Worm (Caenorhabditis elegans) whole organism, L3 larva: Measurements from ENCODE around the gene lips-5.

Experiments
- R02D3.7 ChIP-seq: fragments of 150-350 bp; optimal IDR thresholded peaks from 2 replicates; lab custom pipeline; 2014; ENCODE audit warnings: missing biosample characterization, missing genetic modification characterization
- ZK546.5 ChIP-seq: sonication (generic microtip); optimal IDR thresholded peaks from 2 replicates; lab custom pipeline; 2017; ENCODE audit warnings: missing biosample characterization, missing genetic modification characterization
- aly-2 ChIP-seq: fragments of 150-350 bp; optimal IDR thresholded peaks from 2 replicates; lab custom pipeline; 2014; ENCODE audit warnings: missing biosample characterization, missing genetic modification characterization
- ama-1 ChIP-seq: fragments of 150-350 bp; optimal IDR thresholded peaks from 2 replicates; lab custom pipeline; 2018
- ceh-16 ChIP-seq: sonication (generic microtip); optimal IDR thresholded peaks from 2 replicates; lab custom pipeline; 2017; ENCODE audit warnings: missing biosample characterization, missing genetic modification characterization
- ceh-28 ChIP-seq: fragments of 150-350 bp; optimal IDR thresholded peaks from 2 replicates; lab custom pipeline; 2014; ENCODE audit warnings: missing biosample characterization, missing genetic modification reagents, missing genetic modification characterization
- ceh-9 ChIP-seq: sonication (generic microtip); optimal IDR thresholded peaks from 2 replicates; lab custom pipeline; 2018; ENCODE audit warnings: missing biosample characterization, missing genetic modification characterization
- daf-12 ChIP-seq: fragments of 150-350 bp; optimal IDR thresholded peaks from 2 replicates; lab custom pipeline; 2014; ENCODE audit warnings: missing biosample characterization, missing genetic modification reagents, missing genetic modification characterization
- egl-27 ChIP-seq: sonication (generic microtip); optimal IDR thresholded peaks from 4 replicates; lab custom pipeline; 2017; ENCODE audit warnings: missing biosample characterization, missing genetic modification reagents, missing genetic modification characterization
- elt-1 ChIP-seq: fragments of 150-350 bp; optimal IDR thresholded peaks from 2 replicates; lab custom pipeline; 2014; ENCODE audit warnings: missing biosample characterization, missing genetic modification characterization
- elt-2 ChIP-seq: sonication (generic microtip); optimal IDR thresholded peaks from 2 replicates; lab custom pipeline; 2016; ENCODE audit warnings: missing genetic modification reagents, mild to moderate bottlenecking, missing genetic modification characterization, missing compliant biosample characterization
- elt-3 ChIP-seq, 3 experiments: fragments of 150-350 bp in 1 of 3; sonication (generic microtip) in 2 of 3; optimal IDR thresholded peaks; 2 replicates in 2 of 3; 4 replicates in 1 of 3; lab custom pipeline; 2014 to 2017; ENCODE audit warnings: missing biosample characterization in 3 of 3, missing genetic modification characterization in 3 of 3
- eor-1 ChIP-seq, 2 experiments: fragments of 150-350 bp; optimal IDR thresholded peaks; 2 replicates each; lab custom pipeline; 2014 to 2018; ENCODE audit warnings: missing biosample characterization in 2 of 2, missing genetic modification characterization in 2 of 2
- fkh-2 ChIP-seq: fragments of 150-350 bp; optimal IDR thresholded peaks from 2 replicates; lab custom pipeline; 2014; ENCODE audit warnings: missing biosample characterization, missing genetic modification reagents, missing genetic modification characterization
- fos-1 ChIP-seq: fragments of 150-350 bp; optimal IDR thresholded peaks from 2 replicates; lab custom pipeline; 2014; ENCODE audit warnings: missing biosample characterization, missing genetic modification characterization
- hmg-11 ChIP-seq: sonication (generic microtip); optimal IDR thresholded peaks from 2 replicates; lab custom pipeline; 2016; ENCODE audit warnings: missing genetic modification characterization, missing compliant biosample characterization
- jun-1 ChIP-seq: fragments of 150-350 bp; optimal IDR thresholded peaks from 2 replicates; lab custom pipeline; 2014; ENCODE audit warnings: missing biosample characterization, missing genetic modification reagents, missing genetic modification characterization
- lin-15B ChIP-seq: fragments of 150-350 bp; optimal IDR thresholded peaks from 2 replicates; lab custom pipeline; 2014; ENCODE audit warnings: missing biosample characterization, missing genetic modification characterization
- lin-39 ChIP-seq: fragments of 150-350 bp; optimal IDR thresholded peaks from 2 replicates; lab custom pipeline; 2018; ENCODE audit warnings: missing biosample characterization, missing genetic modification reagents, missing genetic modification characterization
- lsy-12 ChIP-seq: sonication (generic microtip); optimal IDR thresholded peaks from 2 replicates; lab custom pipeline; 2016; ENCODE audit warnings: mild to moderate bottlenecking, missing genetic modification characterization, missing compliant biosample characterization
- mdl-1 ChIP-seq: fragments of 150-350 bp; optimal IDR thresholded peaks from 2 replicates; lab custom pipeline; 2014; ENCODE audit warnings: missing biosample characterization, missing genetic modification characterization
- mml-1 ChIP-seq: fragments of 150-350 bp; sonication (generic microtip); optimal IDR thresholded peaks from 3 replicates; lab custom pipeline; 2014; ENCODE audit warnings: missing biosample characterization, missing genetic modification characterization
- nfya-1 ChIP-seq: sonication (generic microtip); optimal IDR thresholded peaks from 2 replicates; lab custom pipeline; 2017; ENCODE audit warnings: missing genetic modification characterization, mild to moderate bottlenecking, missing compliant biosample characterization, antibody characterized with exemption, moderate library complexity; ENCODE audit not compliant: insufficient read depth
- nhr-11 ChIP-seq: fragments of 150-350 bp; optimal IDR thresholded peaks from 2 replicates; lab custom pipeline; 2014; ENCODE audit warnings: missing biosample characterization, missing genetic modification characterization
- nhr-12 ChIP-seq: fragments of 150-350 bp; optimal IDR thresholded peaks from 2 replicates; lab custom pipeline; 2014; ENCODE audit warnings: missing biosample characterization, missing genetic modification characterization
- nhr-23 ChIP-seq: fragments of 150-350 bp; optimal IDR thresholded peaks from 2 replicates; lab custom pipeline; 2014; ENCODE audit warnings: missing biosample characterization, missing genetic modification reagents, missing genetic modification characterization
- nhr-25 ChIP-seq: sonication (generic microtip); optimal IDR thresholded peaks from 2 replicates; lab custom pipeline; 2017; ENCODE audit warnings: missing biosample characterization, missing genetic modification characterization
- nhr-28 ChIP-seq: fragments of 150-350 bp; optimal IDR thresholded peaks from 2 replicates; lab custom pipeline; 2014; ENCODE audit warnings: missing biosample characterization, missing genetic modification characterization
- nhr-67 ChIP-seq: fragments of 150-350 bp; optimal IDR thresholded peaks from 2 replicates; lab custom pipeline; 2014; ENCODE audit warnings: missing biosample characterization, missing genetic modification characterization
- nhr-76 ChIP-seq: fragments of 150-350 bp; sonication (generic microtip); optimal IDR thresholded peaks from 5 replicates; lab custom pipeline; 2014; ENCODE audit warnings: missing biosample characterization, missing genetic modification characterization
- nhr-77 ChIP-seq: fragments of 150-350 bp; optimal IDR thresholded peaks from 2 replicates; lab custom pipeline; 2014; ENCODE audit warnings: missing biosample characterization, missing genetic modification characterization
- pha-4 ChIP-seq: fragments of 150-350 bp; optimal IDR thresholded peaks from 2 replicates; lab custom pipeline; 2014; ENCODE audit warnings: missing biosample characterization, missing genetic modification reagents, missing genetic modification characterization
- pqm-1 ChIP-seq: fragments of 150-350 bp; optimal IDR thresholded peaks from 2 replicates; lab custom pipeline; 2017; ENCODE audit warnings: missing biosample characterization, missing genetic modification characterization, inconsistent platforms
- skn-1 ChIP-seq: fragments of 150-350 bp; optimal IDR thresholded peaks from 2 replicates; lab custom pipeline; 2014; ENCODE audit warnings: missing biosample characterization, missing genetic modification characterization
- snpc-4 ChIP-seq: fragments of 150-350 bp; optimal IDR thresholded peaks from 2 replicates; lab custom pipeline; 2014; ENCODE audit warnings: missing biosample characterization, missing genetic modification characterization
- tbx-2 ChIP-seq: sonication (generic microtip); optimal IDR thresholded peaks from 2 replicates; lab custom pipeline; 2016; ENCODE audit warnings: mild to moderate bottlenecking, missing genetic modification characterization, missing compliant biosample characterization
- unc-39 ChIP-seq: sonication (generic microtip); optimal IDR thresholded peaks from 4 replicates; lab custom pipeline; 2017; ENCODE audit warnings: missing biosample characterization, missing genetic modification characterization
- zag-1 ChIP-seq: fragments of 150-350 bp; optimal IDR thresholded peaks from 2 replicates; lab custom pipeline; 2014; ENCODE audit warnings: missing biosample characterization, missing genetic modification characterization
- ztf-4 ChIP-seq: fragments of 150-350 bp; optimal IDR thresholded peaks from 2 replicates; lab custom pipeline; 2014; ENCODE audit warnings: missing biosample characterization, missing genetic modification characterization

lips-5 gene

ce11 chrIV:11821591-11822361, 48.2 kb upstream of the lips-5 start, which contains the start of the genes par-5 and M117.3 (continued):
- TF ChIP-seq hmg-11 (tag; lab: Kevin White, UChicago) (peak; percentile 58), pha-4 (tag; lab: Kevin White, UChicago) (peak; percentile 61), ama-1 (lab: Kevin White, UChicago) (peak; percentile 20), aly-2 (no peak)

ce11 chrIV:11820067-11820913, 46.7 kb upstream of the lips-5 start:
- TF ChIP-seq ama-1 (lab: Kevin White, UChicago), result peak; percentile 88
- peak; percentile 25 for TF ChIP-seq nhr-25 (tag; lab: Kevin White, UChicago)
- peak; percentile 28 for TF ChIP-seq nhr-11 (tag; lab: Kevin White, UChicago)
- TF ChIP-seq elt-2 (tag; lab: Kevin White, UChicago), result peak; percentile 0
- TF ChIP-seq nhr-76 (tag; lab: Kevin White, UChicago), result no peak

ce11 chrIV:11813901-11814300, 40.4 kb upstream of the lips-5 start, which contains the start of gene M117.1:
Gene M117.1, plus strand, starts transcription at chrIV:11814247.
- TF ChIP-seq nfya-1 (tag; lab: Kevin White, UChicago) (no peak), nhr-77 (no peak), snpc-4 (tag; lab: Kevin White, UChicago) (no peak), hmg-11 (tag; lab: Kevin White, UChicago) (no peak), zag-1 (tag; lab: Kevin White, UChicago) (no peak), nhr-67 (no peak), tbx-2 (no peak), unc-39 (tag; lab: Kevin White, UChicago) (no peak), ceh-16 (tag; lab: Kevin White, UChicago) (no peak), ama-1 (lab: Kevin White, UChicago) (no peak), nhr-28 (no peak)

ce11 chrIV:11812017-11812416, 38.5 kb upstream of the lips-5 start:
- TF ChIP-seq elt-3 (tag; optimal IDR thresholded peaks at IDR 0.05; lab: Kevin White, UChicago) (no peak), jun-1 (tag; lab: Kevin White, UChicago) (no peak), nhr-23 (tag; lab: Kevin White, UChicago) (peak; percentile 41)
- TF ChIP-seq, all 47 proteins: peak for 1

ce11 chrIV:11809708-11810114, 36.2 kb upstream of the lips-5 start:
- TF ChIP-seq R02D3.7, result peak; percentile 51
- TF ChIP-seq lsy-12 (tag; lab: Kevin White, UChicago), result peak; percentile 42
- TF ChIP-seq eor-1 (tag; optimal IDR thresholded peaks at IDR 0.05; lab: Kevin White, UChicago), result no peak
- no peak for TF ChIP-seq elt-3 (tag; optimal IDR thresholded peaks at IDR 0.05; lab: Kevin White, UChicago)
- peak; percentile 13 for TF ChIP-seq ceh-28 (tag; lab: Kevin White, UChicago)
- TF ChIP-seq daf-12 (tag; lab: Kevin White, UChicago), result no peak
- TF ChIP-seq nhr-28, result no peak
- TF ChIP-seq lin-39 (tag; lab: Kevin White, UChicago), result peak; percentile 78
- TF ChIP-seq nfya-1 (tag; lab: Kevin White, UChicago), result peak; percentile 89
- TF ChIP-seq aly-2, result no peak
- TF ChIP-seq mdl-1 (tag; lab: Kevin White, UChicago), result no peak
- TF ChIP-seq ceh-9 (tag; lab: Kevin White, UChicago), result no peak
- no peak for TF ChIP-seq egl-27 (tag; lab: Kevin White, UChicago)
- peak; percentile 5 for TF ChIP-seq elt-1 (tag; lab: Kevin White, UChicago)
- TF ChIP-seq tbx-2, result peak; percentile 14
- TF ChIP-seq nhr-11 (tag; lab: Kevin White, UChicago), result peak; percentile 41
- TF ChIP-seq nhr-12 (tag; lab: Kevin White, UChicago), result no peak
- TF ChIP-seq ZK546.5, result no peak
- TF ChIP-seq ztf-4 (tag; lab: Kevin White, UChicago), result no peak
- peak; percentile 95 for TF ChIP-seq hmg-11 (tag; lab: Kevin White, UChicago)
- TF ChIP-seq fkh-2 (tag; lab: Kevin White, UChicago), result no peak
- TF ChIP-seq snpc-4 (tag; lab: Kevin White, UChicago), result peak; percentile 72
- TF ChIP-seq pha-4 (tag; lab: Kevin White, UChicago), result peak; percentile 63
- no peak for TF ChIP-seq fos-1 (tag; lab: Kevin White, UChicago)
- TF ChIP-seq ceh-16 (tag; lab: Kevin White, UChicago), result no peak
- no peak for TF ChIP-seq skn-1 (tag; lab: Kevin White, UChicago)
- TF ChIP-seq lin-15B (tag; lab: Kevin White, UChicago), result no peak
- TF ChIP-seq nhr-25 (tag; lab: Kevin White, UChicago), result peak; percentile 59
- peak; percentile 4 for TF ChIP-seq elt-2 (tag; lab: Kevin White, UChicago)
- no peak for TF ChIP-seq nhr-77
- no peak for TF ChIP-seq nhr-67
- no peak for TF ChIP-seq mml-1 (tag; lab: Kevin White, UChicago)
- TF ChIP-seq pqm-1 (tag; lab: Kevin White, UChicago), result no peak
- no peak for TF ChIP-seq ama-1 (lab: Kevin White, UChicago)
- peak; percentile 19 for TF ChIP-seq jun-1 (tag; lab: Kevin White, UChicago)
- no peak for TF ChIP-seq unc-39 (tag; lab: Kevin White, UChicago)
